Worm (Caenorhabditis elegans): ENCODE measurements around the gene nhr-34.

Gene nhr-34

DNA sequence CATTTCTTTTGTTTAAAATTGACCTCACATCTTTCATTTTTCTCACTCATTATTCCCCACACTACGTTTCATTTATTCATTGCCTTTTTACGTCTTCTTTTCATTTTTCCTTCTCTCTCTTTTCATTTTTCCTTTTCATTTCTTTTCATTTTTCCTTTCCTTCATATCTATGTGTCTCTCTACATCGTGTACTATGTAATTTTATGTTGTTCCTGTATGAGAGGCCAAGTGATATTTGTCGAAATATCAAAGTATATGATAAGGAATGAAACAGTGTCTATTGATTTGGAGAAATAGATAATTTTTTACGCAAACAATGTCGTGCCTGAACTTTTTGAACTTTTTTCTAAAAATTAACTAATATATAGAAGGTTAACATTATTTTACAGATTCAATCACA is 41.0 kb upstream of the nhr-34 start (continued):
- TF ChIP-seq daf-16 (GFP tag; optimal IDR thresholded peaks at IDR 0.05) = no peak
- TF ChIP-seq daf-16 (tag; optimal IDR thresholded peaks at IDR 0.05) = peak; percentile 52
- TF ChIP-seq hlh-30 (tag; optimal IDR thresholded peaks at IDR 0.05; ENCODE audit: insufficient read depth) = peak; percentile 27
- no peak for TF ChIP-seq dpl-1 (GFP tag; optimal IDR thresholded peaks at IDR 0.05)
- no peak for TF ChIP-seq dmd-8 (GFP tag; IDR thresholded peaks at IDR 0.05)
- no peak for TF ChIP-seq aha-1 (tag)
- TF ChIP-seq madf-5 (GFP tag; IDR thresholded peaks at IDR 0.05) = no peak
- TF ChIP-seq mdt-29 (GFP tag; IDR thresholded peaks at IDR 0.05) = no peak
- no peak for TF ChIP-seq nhr-111 (GFP tag; optimal IDR thresholded peaks at IDR 0.05)
- TF ChIP-seq lin-1 (GFP tag; IDR thresholded peaks at IDR 0.05) = no peak
- TF ChIP-seq dve-1 (tag; optimal IDR thresholded peaks at IDR 0.05; ENCODE audit: insufficient read depth) = peak; percentile 84
- no peak for TF ChIP-seq zfp-3 (GFP tag; conservative IDR thresholded peaks at IDR 0.05)
- no peak for TF ChIP-seq zip-2 (tag; optimal IDR thresholded peaks at IDR 0.05)
- TF ChIP-seq hmg-1.1 (GFP tag; IDR thresholded peaks at IDR 0.05) = no peak
- no peak for TF ChIP-seq php-3 (GFP tag; IDR thresholded peaks at IDR 0.05)
- TF ChIP-seq mdl-1 (tag; optimal IDR thresholded peaks at IDR 0.05) = no peak
- TF ChIP-seq lin-15B (tag; optimal IDR thresholded peaks at IDR 0.05) = no peak
- TF ChIP-seq cey-2 (tag; optimal IDR thresholded peaks at IDR 0.05; ENCODE audit: borderline replicate concordance, insufficient read depth) = no peak
- TF ChIP-seq Y105C5A.15 (GFP tag; IDR thresholded peaks at IDR 0.05) = no peak
- no peak for TF ChIP-seq nhr-48 (tag; optimal IDR thresholded peaks at IDR 0.05)
- peak; percentile 80 for TF ChIP-seq dmd-6 (GFP tag; IDR thresholded peaks at IDR 0.05)
- no peak for TF ChIP-seq nhr-42 (GFP tag; IDR thresholded peaks at IDR 0.05)
- TF ChIP-seq lin-39 (tag; optimal IDR thresholded peaks at IDR 0.05) = no peak
- TF ChIP-seq gei-8 (GFP tag; optimal IDR thresholded peaks at IDR 0.05) = no peak
- no peak for TF ChIP-seq madf-9 (GFP tag; conservative IDR thresholded peaks at IDR 0.05)
- TF ChIP-seq lir-3 (tag; optimal IDR thresholded peaks at IDR 0.05) = no peak
- no peak for TF ChIP-seq tra-1 (GFP tag; IDR thresholded peaks at IDR 0.05)
- no peak for TF ChIP-seq nhr-76 (tag; optimal IDR thresholded peaks at IDR 0.05)
- no peak for TF ChIP-seq egl-43 (GFP tag; IDR thresholded peaks at IDR 0.05)
- no peak for TF ChIP-seq D1046.2 (GFP tag; IDR thresholded peaks at IDR 0.05)
- TF ChIP-seq ceh-62 (tag; optimal IDR thresholded peaks at IDR 0.05) = no peak
- TF ChIP-seq daf-19 (GFP tag; conservative IDR thresholded peaks at IDR 0.05) = no peak
- TF ChIP-seq zag-1 (tag; optimal IDR thresholded peaks at IDR 0.05) = no peak
- TF ChIP-seq nhr-41 (GFP tag; IDR thresholded peaks at IDR 0.05) = no peak
- TF ChIP-seq snpc-1.2 (GFP tag; IDR thresholded peaks at IDR 0.05) = no peak
- peak; percentile 74 for TF ChIP-seq nhr-77 (tag; optimal IDR thresholded peaks at IDR 0.05)
- TF ChIP-seq hif-1 (tag; optimal IDR thresholded peaks at IDR 0.05) = no peak
- TF ChIP-seq hlh-11 (tag; optimal IDR thresholded peaks at IDR 0.05) = no peak
- TF ChIP-seq fkh-10 (GFP tag; optimal IDR thresholded peaks at IDR 0.05) = no peak
- TF ChIP-seq F44E2.7 (GFP tag; IDR thresholded peaks at IDR 0.05) = no peak
- no peak for TF ChIP-seq aly-2 (tag; optimal IDR thresholded peaks at IDR 0.05)
- TF ChIP-seq ZK546.5 (tag; optimal IDR thresholded peaks at IDR 0.05) = no peak
- TF ChIP-seq ceh-44 (GFP tag; IDR thresholded peaks at IDR 0.05) = no peak
- TF ChIP-seq saeg-2 (GFP tag; IDR thresholded peaks at IDR 0.05) = no peak
- TF ChIP-seq mxl-2 (GFP tag; conservative IDR thresholded peaks at IDR 0.05) = no peak
- TF ChIP-seq nhr-28 (tag; optimal IDR thresholded peaks at IDR 0.05) = peak; percentile 90
- no peak for TF ChIP-seq ceh-28 (tag; optimal IDR thresholded peaks at IDR 0.05)
- TF ChIP-seq nhr-6 (tag; optimal IDR thresholded peaks at IDR 0.05) = peak; percentile 63
- peak in 1 of 2 experiments; percentile 53 for TF ChIP-seq lsy-2 (tag; optimal IDR thresholded peaks at IDR 0.05)

Data from whole organism, L4 larva.